Worm (Caenorhabditis elegans) whole organism, L3 larva: ENCODE data around the gene dct-5.

Experiments used
- ama-1 ChIP-seq: fragments of 150-350 bp; optimal IDR thresholded peaks from 2 replicates; lab custom pipeline; 2018
- ceh-28 ChIP-seq: fragments of 150-350 bp; optimal IDR thresholded peaks from 2 replicates; lab custom pipeline; 2014; ENCODE audit warnings: missing biosample characterization, missing genetic modification reagents, missing genetic modification characterization
- ceh-9 ChIP-seq: sonication (generic microtip); optimal IDR thresholded peaks from 2 replicates; lab custom pipeline; 2018; ENCODE audit warnings: missing biosample characterization, missing genetic modification characterization
- daf-12 ChIP-seq: fragments of 150-350 bp; optimal IDR thresholded peaks from 2 replicates; lab custom pipeline; 2014; ENCODE audit warnings: missing biosample characterization, missing genetic modification reagents, missing genetic modification characterization
- jun-1 ChIP-seq: fragments of 150-350 bp; optimal IDR thresholded peaks from 2 replicates; lab custom pipeline; 2014; ENCODE audit warnings: missing biosample characterization, missing genetic modification reagents, missing genetic modification characterization
- nfya-1 ChIP-seq: sonication (generic microtip); optimal IDR thresholded peaks from 2 replicates; lab custom pipeline; 2017; ENCODE audit warnings: missing genetic modification characterization, mild to moderate bottlenecking, missing compliant biosample characterization, antibody characterized with exemption, moderate library complexity; ENCODE audit not compliant: insufficient read depth
- nhr-28 ChIP-seq: fragments of 150-350 bp; optimal IDR thresholded peaks from 2 replicates; lab custom pipeline; 2014; ENCODE audit warnings: missing biosample characterization, missing genetic modification characterization
- nhr-77 ChIP-seq: fragments of 150-350 bp; optimal IDR thresholded peaks from 2 replicates; lab custom pipeline; 2014; ENCODE audit warnings: missing biosample characterization, missing genetic modification characterization
- sea-2 ChIP-seq: fragments of 150-350 bp; sonication (generic microtip); optimal IDR thresholded peaks from 4 replicates; lab custom pipeline; 2014; ENCODE audit warnings: missing biosample characterization, missing genetic modification reagents, missing genetic modification characterization
- unc-62 ChIP-seq: fragments of 150-350 bp; sonication (generic microtip); optimal IDR thresholded peaks from 4 replicates; lab custom pipeline; 2014; ENCODE audit warnings: missing biosample characterization, missing genetic modification reagents, missing genetic modification characterization

ce11 chrII:5420947-5421614, 15.7 kb downstream of the dct-5 start, which contains the start of gene tofu-6:
- TF ChIP-seq ceh-28 (tag; lab: Kevin White, UChicago) (no peak), unc-62 (no peak), nhr-28 (tag; lab: Kevin White, UChicago) (no peak), ama-1 (no peak), nhr-77 (tag; lab: Kevin White, UChicago) (no peak), daf-12 (no peak), ceh-9 (tag; lab: Kevin White, UChicago) (no peak), nfya-1 (tag; lab: Kevin White, UChicago) (peak; percentile 45), sea-2 (no peak), jun-1 (tag; lab: Kevin White, UChicago) (no peak)
